Worm (Caenorhabditis elegans): ENCODE measurements around the gene T08G3.13.

DNA sequence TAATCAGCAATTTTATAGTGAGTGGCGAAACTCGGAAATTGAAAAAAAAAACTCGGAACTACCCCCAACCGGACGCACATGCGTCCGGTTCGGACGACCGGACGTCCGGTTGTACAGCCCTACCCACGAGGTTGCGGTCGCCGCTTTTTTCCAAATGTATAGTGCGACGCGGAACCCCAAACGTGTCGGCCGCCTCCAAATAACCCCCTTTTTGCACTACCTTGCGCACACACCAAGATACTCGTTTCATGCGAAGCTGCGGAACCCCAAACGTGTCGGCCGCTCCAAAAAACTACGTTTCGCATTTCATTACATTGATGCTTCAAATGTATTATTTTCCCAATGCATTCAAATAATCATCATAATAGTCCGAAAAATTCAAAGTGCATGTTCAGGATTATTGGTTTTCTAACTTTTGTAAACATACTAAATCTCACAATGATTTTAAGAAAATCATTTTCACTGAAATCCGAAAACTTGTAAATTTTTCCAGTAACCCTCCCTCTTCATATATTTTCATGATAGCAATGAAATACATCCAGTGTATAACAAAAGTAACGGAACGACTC is 24.2 kb downstream of the T08G3.13 start, which contains the start of gene srw-35:
- TF ChIP-seq lsy-2 (tag; optimal IDR thresholded peaks at IDR 0.05) (no peak), unc-120 (tag; optimal IDR thresholded peaks at IDR 0.05; ENCODE audit: poor library complexity, severe bottlenecking) (no peak)

All from whole organism, mixed stage, embryonic.